Worm (Caenorhabditis elegans) whole organism, L3 larva: ENCODE data around the gene F56D6.8.

Source experiments
- R02D3.7 ChIP-seq: fragments of 150-350 bp; optimal IDR thresholded peaks from 2 replicates; lab custom pipeline; 2014; ENCODE audit warnings: missing biosample characterization, missing genetic modification characterization
- ZK546.5 ChIP-seq: sonication (generic microtip); optimal IDR thresholded peaks from 2 replicates; lab custom pipeline; 2017; ENCODE audit warnings: missing biosample characterization, missing genetic modification characterization
- aly-2 ChIP-seq: fragments of 150-350 bp; optimal IDR thresholded peaks from 2 replicates; lab custom pipeline; 2014; ENCODE audit warnings: missing biosample characterization, missing genetic modification characterization
- ama-1 ChIP-seq: fragments of 150-350 bp; optimal IDR thresholded peaks from 2 replicates; lab custom pipeline; 2018
- ceh-16 ChIP-seq: sonication (generic microtip); optimal IDR thresholded peaks from 2 replicates; lab custom pipeline; 2017; ENCODE audit warnings: missing biosample characterization, missing genetic modification characterization
- ceh-28 ChIP-seq: fragments of 150-350 bp; optimal IDR thresholded peaks from 2 replicates; lab custom pipeline; 2014; ENCODE audit warnings: missing biosample characterization, missing genetic modification reagents, missing genetic modification characterization
- ceh-82 ChIP-seq: fragments of 150-350 bp; optimal IDR thresholded peaks from 2 replicates; lab custom pipeline; 2014; ENCODE audit warnings: missing biosample characterization, missing genetic modification characterization
- ceh-9 ChIP-seq: sonication (generic microtip); optimal IDR thresholded peaks from 2 replicates; lab custom pipeline; 2018; ENCODE audit warnings: missing biosample characterization, missing genetic modification characterization
- daf-12 ChIP-seq: fragments of 150-350 bp; optimal IDR thresholded peaks from 2 replicates; lab custom pipeline; 2014; ENCODE audit warnings: missing biosample characterization, missing genetic modification reagents, missing genetic modification characterization
- egl-27 ChIP-seq: sonication (generic microtip); optimal IDR thresholded peaks from 4 replicates; lab custom pipeline; 2017; ENCODE audit warnings: missing biosample characterization, missing genetic modification reagents, missing genetic modification characterization
- egl-5 ChIP-seq: fragments of 150-350 bp; optimal IDR thresholded peaks from 2 replicates; lab custom pipeline; 2017; ENCODE audit warnings: missing biosample characterization, missing genetic modification reagents, missing genetic modification characterization, inconsistent platforms
- elt-1 ChIP-seq: fragments of 150-350 bp; optimal IDR thresholded peaks from 2 replicates; lab custom pipeline; 2014; ENCODE audit warnings: missing biosample characterization, missing genetic modification characterization
- elt-2 ChIP-seq: sonication (generic microtip); optimal IDR thresholded peaks from 2 replicates; lab custom pipeline; 2016; ENCODE audit warnings: missing genetic modification reagents, mild to moderate bottlenecking, missing genetic modification characterization, missing compliant biosample characterization
- elt-3 ChIP-seq, 3 experiments: fragments of 150-350 bp in 1 of 3; sonication (generic microtip) in 2 of 3; optimal IDR thresholded peaks; 2 replicates in 2 of 3; 4 replicates in 1 of 3; lab custom pipeline; 2014 to 2017; ENCODE audit warnings: missing biosample characterization in 3 of 3, missing genetic modification characterization in 3 of 3
- fkh-10 ChIP-seq: sonication (generic microtip); optimal IDR thresholded peaks from 2 replicates; lab custom pipeline; 2017; ENCODE audit warnings: missing biosample characterization, missing genetic modification reagents, missing genetic modification characterization
- fkh-2 ChIP-seq: fragments of 150-350 bp; optimal IDR thresholded peaks from 2 replicates; lab custom pipeline; 2014; ENCODE audit warnings: missing biosample characterization, missing genetic modification reagents, missing genetic modification characterization
- hmg-11 ChIP-seq: sonication (generic microtip); optimal IDR thresholded peaks from 2 replicates; lab custom pipeline; 2016; ENCODE audit warnings: missing genetic modification characterization, missing compliant biosample characterization
- jun-1 ChIP-seq: fragments of 150-350 bp; optimal IDR thresholded peaks from 2 replicates; lab custom pipeline; 2014; ENCODE audit warnings: missing biosample characterization, missing genetic modification reagents, missing genetic modification characterization
- mdl-1 ChIP-seq: fragments of 150-350 bp; optimal IDR thresholded peaks from 2 replicates; lab custom pipeline; 2014; ENCODE audit warnings: missing biosample characterization, missing genetic modification characterization
- mml-1 ChIP-seq: fragments of 150-350 bp; sonication (generic microtip); optimal IDR thresholded peaks from 3 replicates; lab custom pipeline; 2014; ENCODE audit warnings: missing biosample characterization, missing genetic modification characterization
- nfya-1 ChIP-seq: sonication (generic microtip); optimal IDR thresholded peaks from 2 replicates; lab custom pipeline; 2017; ENCODE audit warnings: missing genetic modification characterization, mild to moderate bottlenecking, missing compliant biosample characterization, antibody characterized with exemption, moderate library complexity; ENCODE audit not compliant: insufficient read depth
- nhr-11 ChIP-seq: fragments of 150-350 bp; optimal IDR thresholded peaks from 2 replicates; lab custom pipeline; 2014; ENCODE audit warnings: missing biosample characterization, missing genetic modification characterization
- nhr-12 ChIP-seq: fragments of 150-350 bp; optimal IDR thresholded peaks from 2 replicates; lab custom pipeline; 2014; ENCODE audit warnings: missing biosample characterization, missing genetic modification characterization
- nhr-23 ChIP-seq: fragments of 150-350 bp; optimal IDR thresholded peaks from 2 replicates; lab custom pipeline; 2014; ENCODE audit warnings: missing biosample characterization, missing genetic modification reagents, missing genetic modification characterization
- nhr-237 ChIP-seq: fragments of 150-350 bp; optimal IDR thresholded peaks from 2 replicates; lab custom pipeline; 2014; ENCODE audit warnings: missing biosample characterization, missing genetic modification characterization
- nhr-25 ChIP-seq: sonication (generic microtip); optimal IDR thresholded peaks from 2 replicates; lab custom pipeline; 2017; ENCODE audit warnings: missing biosample characterization, missing genetic modification characterization
- nhr-28 ChIP-seq: fragments of 150-350 bp; optimal IDR thresholded peaks from 2 replicates; lab custom pipeline; 2014; ENCODE audit warnings: missing biosample characterization, missing genetic modification characterization
- nhr-43 ChIP-seq: sonication (generic microtip); optimal IDR thresholded peaks from 2 replicates; lab custom pipeline; 2016; ENCODE audit warnings: mild to moderate bottlenecking, missing genetic modification characterization, missing compliant biosample characterization; ENCODE audit not compliant: poor library complexity, severe bottlenecking
- pha-4 ChIP-seq: fragments of 150-350 bp; optimal IDR thresholded peaks from 2 replicates; lab custom pipeline; 2014; ENCODE audit warnings: missing biosample characterization, missing genetic modification reagents, missing genetic modification characterization
- pqm-1 ChIP-seq: fragments of 150-350 bp; optimal IDR thresholded peaks from 2 replicates; lab custom pipeline; 2017; ENCODE audit warnings: missing biosample characterization, missing genetic modification characterization, inconsistent platforms
- sea-2 ChIP-seq: fragments of 150-350 bp; sonication (generic microtip); optimal IDR thresholded peaks from 4 replicates; lab custom pipeline; 2014; ENCODE audit warnings: missing biosample characterization, missing genetic modification reagents, missing genetic modification characterization
- snpc-4 ChIP-seq: fragments of 150-350 bp; optimal IDR thresholded peaks from 2 replicates; lab custom pipeline; 2014; ENCODE audit warnings: missing biosample characterization, missing genetic modification characterization
- unc-39 ChIP-seq: sonication (generic microtip); optimal IDR thresholded peaks from 4 replicates; lab custom pipeline; 2017; ENCODE audit warnings: missing biosample characterization, missing genetic modification characterization
- zag-1 ChIP-seq: fragments of 150-350 bp; optimal IDR thresholded peaks from 2 replicates; lab custom pipeline; 2014; ENCODE audit warnings: missing biosample characterization, missing genetic modification characterization
- ztf-11 ChIP-seq: fragments of 150-350 bp; optimal IDR thresholded peaks from 2 replicates; lab custom pipeline; 2014; ENCODE audit warnings: missing biosample characterization, missing genetic modification characterization
- ztf-4 ChIP-seq: fragments of 150-350 bp; optimal IDR thresholded peaks from 2 replicates; lab custom pipeline; 2014; ENCODE audit warnings: missing biosample characterization, missing genetic modification characterization

F56D6.8 gene

DNA sequence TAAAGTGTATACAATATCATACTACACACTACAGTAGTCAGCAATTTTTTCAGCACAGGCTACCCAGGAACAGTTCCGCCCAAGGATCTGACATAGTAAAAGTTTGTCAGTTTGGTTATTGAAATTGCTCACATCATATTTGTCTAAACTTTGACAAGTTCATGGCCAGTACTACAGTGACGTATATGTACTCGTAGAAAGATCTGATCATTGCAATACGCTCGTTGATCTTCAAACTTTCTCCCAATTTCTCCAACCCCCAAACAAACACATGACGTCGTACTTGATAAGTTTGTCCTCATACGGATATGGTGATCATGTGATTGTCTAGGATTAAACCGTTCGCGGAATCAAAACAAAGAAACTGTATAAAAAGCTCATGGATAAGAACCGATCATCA, 540 bp upstream of the F56D6.8 start, which contains the start of gene dct-8:
Gene dct-8 (plus strand): TSS at position 301 of the 400 bp plus-strand sequence.
- TF ChIP-seq jun-1 (tag; lab: Kevin White, UChicago) (no peak), ztf-11 (tag; lab: Kevin White, UChicago) (no peak), hmg-11 (tag; lab: Kevin White, UChicago) (no peak), ceh-28 (tag; lab: Kevin White, UChicago) (no peak)
- TF ChIP-seq, all 47 proteins: peak for 0

DNA sequence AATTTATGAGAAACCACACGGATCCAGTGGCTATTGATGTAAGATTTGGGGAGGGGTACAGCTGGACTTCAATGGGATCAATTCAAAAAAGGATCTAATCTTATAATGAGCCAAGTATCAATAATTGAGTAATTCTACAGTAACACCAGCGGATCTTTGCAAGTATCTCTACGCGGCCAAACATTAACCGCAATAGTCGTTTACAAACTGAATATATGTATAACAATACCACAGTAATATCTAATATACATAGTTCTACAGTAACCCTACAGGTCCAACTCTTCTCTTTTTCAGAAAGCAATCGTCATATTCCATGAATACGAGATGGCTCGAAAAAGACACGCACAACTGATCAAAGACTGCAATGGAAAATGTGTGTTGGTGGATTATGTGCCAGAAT, 2.2 kb downstream of the F56D6.8 start, which contains the start of gene F56D6.9:
Gene F56D6.9 (plus strand): TSS at position 301 of the 400 bp plus-strand sequence.
- no peak for TF ChIP-seq snpc-4 (tag; lab: Kevin White, UChicago)
- no peak for TF ChIP-seq egl-27 (tag; lab: Kevin White, UChicago)
- TF ChIP-seq ceh-9: no peak
- no peak for TF ChIP-seq ztf-4 (tag; lab: Kevin White, UChicago)
- TF ChIP-seq R02D3.7 (tag; lab: Kevin White, UChicago): no peak
- no peak for TF ChIP-seq nhr-23 (tag; lab: Kevin White, UChicago)
- no peak for TF ChIP-seq mdl-1 (tag; lab: Kevin White, UChicago)
- TF ChIP-seq ztf-11 (tag; lab: Kevin White, UChicago): no peak
- TF ChIP-seq egl-5 (tag; lab: Kevin White, UChicago): no peak
- no peak for TF ChIP-seq nhr-11 (tag; lab: Kevin White, UChicago)
- no peak for TF ChIP-seq daf-12 (tag; lab: Kevin White, UChicago)
- no peak for TF ChIP-seq nhr-237 (tag; lab: Kevin White, UChicago)
- no peak for TF ChIP-seq ceh-82
- no peak for TF ChIP-seq nhr-25 (tag; lab: Kevin White, UChicago)
- no peak for TF ChIP-seq unc-39 (tag; lab: Kevin White, UChicago)
- no peak for TF ChIP-seq jun-1 (tag; lab: Kevin White, UChicago)

DNA sequence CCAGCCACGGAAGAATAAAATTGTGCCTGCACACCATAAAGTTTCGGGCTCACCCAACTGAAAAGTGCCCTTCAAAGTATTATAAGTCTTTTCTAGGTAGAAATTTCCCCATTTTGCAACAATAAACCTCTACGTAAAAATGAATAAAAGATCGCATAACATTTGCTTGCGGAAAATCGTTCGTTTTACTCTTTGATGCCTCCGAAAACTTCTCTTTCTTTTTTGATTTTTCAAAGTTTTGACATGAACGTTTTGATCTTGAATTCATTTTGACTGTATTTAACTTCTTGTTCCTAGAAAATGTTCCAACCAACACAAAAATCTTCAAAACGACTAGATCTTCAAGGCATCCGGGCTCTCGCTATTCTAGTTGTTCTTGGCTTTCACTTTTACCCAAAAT, 5.3 kb downstream of the F56D6.8 start, which contains the start of gene oac-21:
Gene oac-21 (plus strand): TSS at position 301 of the 400 bp plus-strand sequence.
- no peak for TF ChIP-seq pha-4 (tag; lab: Kevin White, UChicago)
- TF ChIP-seq unc-39 (tag; lab: Kevin White, UChicago): no peak
- TF ChIP-seq daf-12 (tag; lab: Kevin White, UChicago): no peak
- TF ChIP-seq jun-1 (tag; lab: Kevin White, UChicago): no peak
- no peak for TF ChIP-seq ama-1 (lab: Kevin White, UChicago)
- TF ChIP-seq egl-5 (tag; lab: Kevin White, UChicago): no peak
- TF ChIP-seq snpc-4 (tag; lab: Kevin White, UChicago): no peak
- TF ChIP-seq elt-2 (tag; lab: Kevin White, UChicago): no peak
- TF ChIP-seq fkh-10 (GFP tag; lab: Kevin White, UChicago): no peak

DNA sequence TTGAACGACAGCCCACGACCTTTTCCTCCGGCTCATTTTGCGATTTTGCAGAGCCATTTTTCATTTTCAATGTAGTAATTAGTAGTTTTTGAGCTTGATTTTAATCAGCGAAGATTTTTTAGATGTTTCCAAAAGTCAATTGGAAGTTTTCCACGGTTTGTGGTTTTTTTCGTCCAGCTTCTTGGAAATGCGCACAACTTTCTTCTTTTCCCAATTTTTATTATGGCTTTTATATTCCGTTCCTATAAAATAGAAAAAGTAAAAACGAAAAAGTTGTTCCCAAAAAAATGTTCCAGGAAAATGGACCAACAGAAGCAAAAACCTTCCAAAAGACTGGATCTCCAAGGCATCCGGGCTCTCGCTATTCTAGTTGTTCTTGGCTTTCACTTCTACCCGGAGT, 8.9 kb downstream of the F56D6.8 start, which contains the start of gene oac-22:
Gene oac-22 (plus strand): TSS at position 301 of the 400 bp plus-strand sequence.
- TF ChIP-seq elt-1 (no peak), ztf-4 (tag; lab: Kevin White, UChicago) (no peak), mdl-1 (tag; lab: Kevin White, UChicago) (no peak), nhr-43 (tag; lab: Kevin White, UChicago) (no peak), nfya-1 (tag; lab: Kevin White, UChicago) (no peak), snpc-4 (tag; lab: Kevin White, UChicago) (no peak), ceh-16 (tag; lab: Kevin White, UChicago) (no peak), nhr-12 (tag; lab: Kevin White, UChicago) (no peak), R02D3.7 (tag; lab: Kevin White, UChicago) (no peak), egl-5 (tag; lab: Kevin White, UChicago) (no peak), mml-1 (tag; lab: Kevin White, UChicago) (no peak), aly-2 (tag; lab: Kevin White, UChicago) (no peak)

DNA sequence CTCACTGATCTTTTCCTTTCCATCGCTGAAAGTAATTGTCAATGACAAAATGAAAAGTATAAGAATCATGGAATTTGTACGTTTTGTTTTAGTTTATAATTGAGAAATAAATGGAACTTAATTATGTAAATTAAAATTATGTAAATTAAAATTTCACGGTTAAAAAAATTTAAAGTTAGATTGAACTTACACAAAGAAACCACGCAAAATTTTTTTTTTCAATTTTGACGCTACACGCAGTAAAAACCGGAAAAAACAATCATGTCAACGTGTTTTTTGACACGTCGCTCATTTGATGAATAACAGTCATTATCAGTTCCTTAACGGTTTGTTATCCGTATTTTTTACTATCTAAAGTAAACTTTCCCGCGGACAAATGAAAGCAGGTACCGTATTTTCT, 13.1 kb downstream of the F56D6.8 start, which contains the start of the genes F37C4.8 and oac-23:
Gene F37C4.8 (minus strand): TSS at position 101 of the 400 bp plus-strand sequence.
Gene oac-23 (plus strand): TSS at position 323 of the 400 bp plus-strand sequence.
- no peak for TF ChIP-seq sea-2
- TF ChIP-seq nhr-23 (tag; lab: Kevin White, UChicago): no peak
- TF ChIP-seq pqm-1 (tag; lab: Kevin White, UChicago): no peak
- no peak for TF ChIP-seq zag-1 (tag; lab: Kevin White, UChicago)
- no peak for TF ChIP-seq ZK546.5 (tag; lab: Kevin White, UChicago)
- TF ChIP-seq nhr-43 (tag; lab: Kevin White, UChicago): no peak
- TF ChIP-seq jun-1 (tag; lab: Kevin White, UChicago): no peak
- TF ChIP-seq ceh-28 (tag; lab: Kevin White, UChicago): no peak
- TF ChIP-seq aly-2 (tag; lab: Kevin White, UChicago): no peak
- TF ChIP-seq nhr-25 (tag; lab: Kevin White, UChicago): no peak
- no peak for TF ChIP-seq mml-1 (tag; lab: Kevin White, UChicago)
- no peak for TF ChIP-seq nhr-28 (tag; lab: Kevin White, UChicago)
- no peak for TF ChIP-seq daf-12 (tag; lab: Kevin White, UChicago)
- no peak for TF ChIP-seq fkh-2 (tag; lab: Kevin White, UChicago)
- TF ChIP-seq elt-2 (tag; lab: Kevin White, UChicago): no peak
- TF ChIP-seq elt-3 (tag; optimal IDR thresholded peaks at IDR 0.05; lab: Kevin White, UChicago): no peak
